Fruit fly (Drosophila melanogaster) whole organism, embryonic: ENCODE results near the gene CG13138.

ENCODE experiments used
- Ada2b ChIP-seq: fragments of 200-800 bp; sonication (Bioruptor generic); IDR thresholded peaks from 2 replicates; pipeline ENCODE4 v1.3.6; 2022; ENCODE audit warnings: missing biosample characterization, missing genetic modification characterization
- Adf1 ChIP-seq: fragments of 200-800 bp; sonication (Bioruptor generic); IDR thresholded peaks from 2 replicates; pipeline ENCODE4 v1.3.6; 2022; ENCODE audit warnings: missing biosample characterization, missing genetic modification characterization
- BEAF-32 ChIP-seq: fragments of 200-800 bp; sonication (Bioruptor generic); optimal IDR thresholded peaks from 3 replicates; lab custom pipeline; 2017; ENCODE audit warnings: missing biosample characterization, missing genetic modification characterization, mild to moderate bottlenecking, moderate library complexity, missing genetic modification reagents
- BtbVII ChIP-seq: fragments of 200-800 bp; sonication (Bioruptor generic); optimal IDR thresholded peaks from 3 replicates; lab custom pipeline; 2017; ENCODE audit warnings: missing biosample characterization, mild to moderate bottlenecking, missing genetic modification characterization
- CG11093 ChIP-seq: fragments of 200-800 bp; sonication (Bioruptor generic); IDR thresholded peaks from 3 replicates; pipeline ENCODE4 v1.3.6; 2022; ENCODE audit warnings: missing biosample characterization, missing genetic modification characterization
- CG11560 ChIP-seq: fragments of 200-800 bp; sonication (Bioruptor generic); IDR thresholded peaks from 3 replicates; pipeline ENCODE4 v1.3.6; 2022; ENCODE audit warnings: missing biosample characterization, missing genetic modification characterization
- CG12155 ChIP-seq: fragments of 200-800 bp; sonication (Bioruptor generic); optimal IDR thresholded peaks from 3 replicates; lab custom pipeline; 2016; ENCODE audit warnings: missing biosample characterization, missing genetic modification characterization
- CG1233 ChIP-seq: fragments of 200-800 bp; sonication (Bioruptor generic); optimal IDR thresholded peaks from 4 replicates; lab custom pipeline; 2018; ENCODE audit warnings: missing biosample characterization, mild to moderate bottlenecking, missing genetic modification characterization
- CG13123 ChIP-seq: fragments of 200-800 bp; sonication (Bioruptor generic); optimal IDR thresholded peaks from 2 replicates; lab custom pipeline; 2016; ENCODE audit warnings: missing biosample characterization, missing genetic modification characterization
- CG14441 ChIP-seq: fragments of 200-800 bp; sonication (Bioruptor generic); IDR thresholded peaks from 2 replicates; pipeline ENCODE4 v1.3.6; 2022; ENCODE audit warnings: missing biosample characterization, missing genetic modification characterization
- CG15269 ChIP-seq: fragments of 200-800 bp; sonication (Bioruptor generic); optimal IDR thresholded peaks from 2 replicates; lab custom pipeline; 2018; ENCODE audit warnings: missing biosample characterization, mild to moderate bottlenecking, missing genetic modification characterization, moderate library complexity
- CG15514 ChIP-seq: fragments of 200-800 bp; sonication (Bioruptor generic); optimal IDR thresholded peaks from 3 replicates; lab custom pipeline; 2017; ENCODE audit warnings: missing biosample characterization, missing genetic modification characterization, mild to moderate bottlenecking, moderate library complexity, missing genetic modification reagents
- CG17359 ChIP-seq: fragments of 200-800 bp; sonication (Bioruptor generic); optimal IDR thresholded peaks from 3 replicates; lab custom pipeline; 2018; ENCODE audit warnings: missing biosample characterization, mild to moderate bottlenecking, missing genetic modification characterization, moderate library complexity
- CG1792 ChIP-seq: fragments of 200-800 bp; sonication (Bioruptor generic); optimal IDR thresholded peaks from 2 replicates; lab custom pipeline; 2016; ENCODE audit warnings: missing biosample characterization, missing genetic modification characterization
- CG18599 ChIP-seq: fragments of 200-800 bp; sonication (Bioruptor generic); optimal IDR thresholded peaks from 3 replicates; lab custom pipeline; 2017; ENCODE audit warnings: missing biosample characterization, missing genetic modification characterization, mild to moderate bottlenecking, moderate library complexity, missing genetic modification reagents
- CG18619 ChIP-seq: fragments of 200-800 bp; sonication (Bioruptor generic); optimal IDR thresholded peaks from 3 replicates; lab custom pipeline; 2017; ENCODE audit warnings: missing biosample characterization, mild to moderate bottlenecking, missing genetic modification characterization
- CG2129 ChIP-seq: fragments of 200-800 bp; sonication (Bioruptor generic); IDR thresholded peaks from 2 replicates; pipeline ENCODE4 v1.3.6; 2022; ENCODE audit warnings: missing biosample characterization, missing genetic modification characterization; ENCODE audit not compliant: partially characterized antibody
- CG31365 ChIP-seq: fragments of 200-800 bp; sonication (Bioruptor generic); optimal IDR thresholded peaks from 2 replicates; lab custom pipeline; 2018; ENCODE audit warnings: missing biosample characterization, mild to moderate bottlenecking, missing genetic modification characterization
- CG33213 ChIP-seq: fragments of 200-800 bp; sonication (Bioruptor generic); optimal IDR thresholded peaks from 3 replicates; lab custom pipeline; 2016; ENCODE audit warnings: missing biosample characterization, missing genetic modification characterization
- CG34224 ChIP-seq: fragments of 200-800 bp; sonication (Bioruptor generic); IDR thresholded peaks from 3 replicates; pipeline ENCODE4 v1.3.6; 2022; ENCODE audit warnings: missing biosample characterization, missing genetic modification characterization; ENCODE audit not compliant: partially characterized antibody
- CG4424 ChIP-seq: fragments of 200-800 bp; sonication (Bioruptor generic); optimal IDR thresholded peaks from 3 replicates; lab custom pipeline; 2016; ENCODE audit warnings: missing biosample characterization, missing genetic modification characterization
- CG4820 ChIP-seq: fragments of 200-800 bp; sonication (Bioruptor generic); optimal IDR thresholded peaks from 3 replicates; lab custom pipeline; 2016; ENCODE audit warnings: missing biosample characterization, missing genetic modification characterization
- CG6689 ChIP-seq: fragments of 200-800 bp; sonication (Bioruptor generic); IDR thresholded peaks from 2 replicates; pipeline ENCODE4 v1.3.6; 2022; ENCODE audit warnings: missing biosample characterization, missing genetic modification characterization
- CG7786 ChIP-seq: fragments of 200-800 bp; sonication (Bioruptor generic); optimal IDR thresholded peaks from 2 replicates; lab custom pipeline; 2016; ENCODE audit warnings: missing biosample characterization, missing genetic modification characterization
- CG8944 ChIP-seq: fragments of 200-800 bp; sonication (Bioruptor generic); optimal IDR thresholded peaks from 3 replicates; lab custom pipeline; 2016; ENCODE audit warnings: missing biosample characterization, missing genetic modification characterization
- Chrac-16 ChIP-seq: fragments of 200-800 bp; sonication (Bioruptor generic); optimal IDR thresholded peaks from 3 replicates; lab custom pipeline; 2016; ENCODE audit warnings: missing biosample characterization, missing genetic modification characterization
- Drgx ChIP-seq: fragments of 200-800 bp; sonication (Bioruptor generic); IDR thresholded peaks from 2 replicates; pipeline ENCODE4 v1.3.6; 2022; ENCODE audit warnings: missing biosample characterization, missing genetic modification characterization
- E2f1 ChIP-seq: fragments of 200-800 bp; sonication (Bioruptor generic); IDR thresholded peaks from 2 replicates; pipeline ENCODE4 v1.3.6; 2022; ENCODE audit warnings: missing biosample characterization, missing genetic modification characterization
- HHEX ChIP-seq: fragments of 200-800 bp; sonication (Bioruptor generic); optimal IDR thresholded peaks from 3 replicates; lab custom pipeline; 2017; ENCODE audit warnings: missing biosample characterization, mild to moderate bottlenecking, missing genetic modification characterization, missing genetic modification reagents
- Hsf ChIP-seq: fragments of 200-800 bp; sonication (Bioruptor generic); optimal IDR thresholded peaks from 3 replicates; lab custom pipeline; 2016; ENCODE audit warnings: missing biosample characterization, missing genetic modification characterization
- Optix ChIP-seq: fragments of 200-800 bp; sonication (Bioruptor generic); IDR thresholded peaks from 3 replicates; pipeline ENCODE4 v1.3.6; 2022; ENCODE audit warnings: missing biosample characterization, missing genetic modification characterization
- Pdp1 ChIP-seq, 2 experiments: fragments of 200-800 bp; sonication (Bioruptor generic); optimal IDR thresholded peaks; 3 replicates each; lab custom pipeline; 2016; ENCODE audit warnings: missing biosample characterization in 2 of 2, missing genetic modification characterization in 2 of 2, mild to moderate bottlenecking in 1 of 2, moderate library complexity in 1 of 2
- Poxn ChIP-seq: fragments of 200-800 bp; sonication (Bioruptor generic); IDR thresholded peaks from 2 replicates; pipeline ENCODE4 v1.3.6; 2022; ENCODE audit warnings: missing biosample characterization, missing genetic modification characterization
- Sox102F ChIP-seq: fragments of 200-800 bp; sonication (Bioruptor generic); optimal IDR thresholded peaks from 2 replicates; lab custom pipeline; 2018; ENCODE audit warnings: missing biosample characterization, mild to moderate bottlenecking, missing genetic modification characterization, moderate library complexity
- Stat92E ChIP-seq, 3 experiments: fragments of >200 bp in 2 of 3; fragments of 200-800 bp in 1 of 3; sonication (Bioruptor generic) in 1 of 3; optimal IDR thresholded peaks; 2 replicates each; lab custom pipeline; 2017 to 2019; ENCODE audit warnings: missing biosample characterization in 3 of 3, missing genetic modification characterization in 3 of 3, mild to moderate bottlenecking in 1 of 3, moderate library complexity in 1 of 3
- Xbp1 ChIP-seq: fragments of 200-800 bp; sonication (Bioruptor generic); optimal IDR thresholded peaks from 3 replicates; lab custom pipeline; 2016; ENCODE audit warnings: missing biosample characterization, mild to moderate bottlenecking, missing genetic modification characterization
- bab2 ChIP-seq: fragments of 200-800 bp; sonication (Bioruptor generic); optimal IDR thresholded peaks from 2 replicates; lab custom pipeline; 2016; ENCODE audit warnings: missing biosample characterization, missing genetic modification characterization
- dati ChIP-seq: fragments of 200-800 bp; sonication (Bioruptor generic); IDR thresholded peaks from 2 replicates; pipeline ENCODE4 v1.3.6; 2022; ENCODE audit warnings: missing biosample characterization, missing genetic modification characterization
- inv ChIP-seq: fragments of 200-800 bp; sonication (Bioruptor generic); IDR thresholded peaks from 2 replicates; pipeline ENCODE4 v1.3.6; 2022; ENCODE audit warnings: missing biosample characterization, missing genetic modification characterization; ENCODE audit not compliant: partially characterized antibody
- lola ChIP-seq, 3 experiments: fragments of >200 bp in 2 of 3; fragments of 200-800 bp in 1 of 3; sonication (Bioruptor generic) in 1 of 3; optimal IDR thresholded peaks; 2 replicates each; lab custom pipeline; 2017 to 2019; ENCODE audit warnings: missing biosample characterization in 3 of 3, missing genetic modification characterization in 3 of 3, mild to moderate bottlenecking in 1 of 3, moderate library complexity in 1 of 3
- mld ChIP-seq: fragments of 200-800 bp; sonication (Bioruptor generic); IDR thresholded peaks from 3 replicates; pipeline ENCODE4 v1.3.6; 2022; ENCODE audit warnings: missing biosample characterization, missing genetic modification characterization; ENCODE audit not compliant: partially characterized antibody
- nmo ChIP-seq: fragments of 200-800 bp; sonication (Bioruptor generic); optimal IDR thresholded peaks from 2 replicates; lab custom pipeline; 2018; ENCODE audit warnings: missing biosample characterization, mild to moderate bottlenecking, missing genetic modification characterization, moderate library complexity
- ro ChIP-seq: fragments of 200-800 bp; sonication (Bioruptor generic); IDR thresholded peaks from 2 replicates; pipeline ENCODE4 v1.3.6; 2022; ENCODE audit warnings: missing biosample characterization, missing genetic modification characterization
- row ChIP-seq: fragments of 200-800 bp; sonication (Bioruptor generic); IDR thresholded peaks from 3 replicates; pipeline ENCODE4 v1.3.6; 2022; ENCODE audit warnings: missing biosample characterization, missing genetic modification characterization
- sens ChIP-seq: fragments of 200-800 bp; sonication (Bioruptor generic); peaks from one replicate; lab custom pipeline; 2016; ENCODE audit warnings: missing biosample characterization, missing genetic modification characterization
- sim ChIP-seq: fragments of 200-800 bp; sonication (Bioruptor generic); IDR thresholded peaks from 2 replicates; pipeline ENCODE4 v1.3.6; 2022; ENCODE audit warnings: missing biosample characterization, missing genetic modification characterization
- sima ChIP-seq: fragments of 200-800 bp; sonication (Bioruptor generic); optimal IDR thresholded peaks from 2 replicates; lab custom pipeline; 2016; ENCODE audit warnings: missing biosample characterization, missing genetic modification characterization
- vfl ChIP-seq: fragments of 200-800 bp; sonication (Bioruptor generic); optimal IDR thresholded peaks from 2 replicates; lab custom pipeline; 2016; ENCODE audit warnings: missing biosample characterization, missing genetic modification characterization
- wor ChIP-seq: fragments of 200-800 bp; sonication (Bioruptor generic); IDR thresholded peaks from 2 replicates; pipeline ENCODE4 v1.3.6; 2022; ENCODE audit warnings: missing biosample characterization, missing genetic modification characterization
- zf30C ChIP-seq: fragments of 200-800 bp; sonication (Bioruptor generic); optimal IDR thresholded peaks from 3 replicates; lab custom pipeline; 2018; ENCODE audit warnings: missing biosample characterization, mild to moderate bottlenecking, missing genetic modification characterization

CG13138 gene

DNA sequence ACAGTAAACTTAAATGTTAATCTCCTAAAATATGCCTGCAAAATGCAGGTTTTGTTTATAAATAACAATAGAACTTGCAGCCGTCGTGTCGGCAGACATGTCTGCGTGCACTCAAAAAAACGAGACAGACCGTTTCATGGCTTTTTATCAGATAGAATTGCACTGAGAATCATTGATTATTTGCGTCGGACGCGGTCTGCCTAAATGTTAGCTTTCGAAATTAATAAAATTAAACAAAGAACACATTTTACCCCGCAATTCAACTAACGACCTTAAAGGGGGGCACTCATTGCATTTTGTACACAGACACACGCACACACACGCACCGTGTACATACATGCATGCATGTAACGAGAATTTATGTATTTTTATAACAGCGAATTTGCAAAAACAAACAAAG is 25.0 kb downstream of the CG13138 start (continued):
- TF ChIP-seq CG4424 (GFP tag; lab: Kevin White, UChicago): no peak
- peak; percentile 46 for TF ChIP-seq CG33213 (GFP tag; lab: Kevin White, UChicago)
- TF ChIP-seq Chrac-16 (GFP tag; lab: Kevin White, UChicago): peak; percentile 14
- peak; percentile 19; the same call in 1 of the 2 replicates for TF ChIP-seq CG6689 (GFP tag; lab: Robert Waterston, UW)
- peak; percentile 41; the same call in 1 of the 2 replicates for TF ChIP-seq CG14441
- TF ChIP-seq CG17359 (tag; lab: Kevin White, UChicago): no peak
- TF ChIP-seq CG7786 (GFP tag; lab: Kevin White, UChicago): peak; percentile 7
- TF ChIP-seq lola (GFP tag; optimal IDR thresholded peaks at IDR 0.05; lab: Kevin White, UChicago): no peak
- TF ChIP-seq sens: peak; percentile 93
- TF ChIP-seq sim (GFP tag; lab: Robert Waterston, UW): peak; percentile 43; the same call in 1 of the 2 replicates
- TF ChIP-seq Stat92E (GFP tag; optimal IDR thresholded peaks at IDR 0.05; lab: Kevin White, UChicago): no peak
- TF ChIP-seq vfl (GFP tag; lab: Kevin White, UChicago): no peak
- TF ChIP-seq CG15269 (tag; lab: Kevin White, UChicago): no peak
- peak in 1 of 2 experiments; percentile 47 for TF ChIP-seq Pdp1 (GFP tag; optimal IDR thresholded peaks at IDR 0.05; lab: Kevin White, UChicago)
- TF ChIP-seq CG18619 (GFP tag; lab: Kevin White, UChicago): no peak
- TF ChIP-seq inv (GFP tag; lab: Robert Waterston, UW): no peak
- TF ChIP-seq CG13123 (GFP tag; lab: Kevin White, UChicago): no peak
- peak; percentile 15 for TF ChIP-seq CG1792 (GFP tag; lab: Kevin White, UChicago)
- no peak for TF ChIP-seq CG15514 (GFP tag; lab: Kevin White, UChicago)
- no peak for TF ChIP-seq wor
- TF ChIP-seq CG8944: peak; percentile 4
- no peak for TF ChIP-seq ro (GFP tag; lab: Robert Waterston, UW)
- TF ChIP-seq Hsf (GFP tag; lab: Kevin White, UChicago): no peak
- TF ChIP-seq Optix: no peak
- 0 out of 2 replicates have a peak, but pooled peaks have one; percentile 8 for TF ChIP-seq dati (GFP tag; lab: Robert Waterston, UW)
- TF ChIP-seq BtbVII (GFP tag; lab: Kevin White, UChicago): no peak
- TF ChIP-seq CG4820: peak; percentile 25
- no peak for TF ChIP-seq HHEX (GFP tag; lab: Kevin White, UChicago)
- peak; percentile 63 for TF ChIP-seq Drgx (GFP tag; lab: Robert Waterston, UW)
- no peak for TF ChIP-seq CG11560 (tag; lab: Robert Waterston, UW)
- TF ChIP-seq bab2 (GFP tag; lab: Kevin White, UChicago): no peak
- no peak for TF ChIP-seq CG2129
- TF ChIP-seq CG31365 (tag; lab: Kevin White, UChicago): no peak
- TF ChIP-seq zf30C (GFP tag; lab: Kevin White, UChicago): peak; percentile 89
- TF ChIP-seq Adf1 (GFP tag; lab: Robert Waterston, UW): no peak
- TF ChIP-seq E2f1: peak; percentile 38; the same call in 1 of the 2 replicates
- 0 out of 3 replicates have a peak, but pooled peaks have one; percentile 43 for TF ChIP-seq CG11093 (GFP tag; lab: Robert Waterston, UW)
- no peak for TF ChIP-seq CG18599 (GFP tag; lab: Kevin White, UChicago)
- TF ChIP-seq Ada2b: 0 out of 2 replicates have a peak, but pooled peaks have one; percentile 43
- TF ChIP-seq CG34224 (GFP tag; lab: Robert Waterston, UW): no peak
- TF ChIP-seq BEAF-32: no peak
- no peak for TF ChIP-seq Poxn
- no peak for TF ChIP-seq mld
- TF ChIP-seq Xbp1: peak; percentile 39
- TF ChIP-seq Sox102F (GFP tag; lab: Kevin White, UChicago): no peak
- TF ChIP-seq CG12155 (GFP tag; lab: Kevin White, UChicago): no peak
- no peak for TF ChIP-seq nmo
- TF ChIP-seq CG1233 (GFP tag; lab: Kevin White, UChicago): no peak
- TF ChIP-seq row: peak; percentile 37; the same call in 1 of the 3 replicates
- TF ChIP-seq sima: peak; percentile 12
